Fruit fly (Drosophila melanogaster) whole organism, prepupa: Measurements from ENCODE around the gene CG10038.

ENCODE experiments used
- Hr38 ChIP-seq: sonication (Bioruptor generic); optimal IDR thresholded peaks from 2 replicates; lab custom pipeline; 2016; ENCODE audit warnings: missing biosample characterization, missing genetic modification characterization
- vri ChIP-seq: fragments of 200-800 bp; sonication (Bioruptor generic); optimal IDR thresholded peaks from 3 replicates; lab custom pipeline; 2016; ENCODE audit warnings: missing biosample characterization, mild to moderate bottlenecking, missing genetic modification characterization

- TF ChIP-seq Hr38 (no peak), vri (GFP tag; lab: Kevin White, UChicago) (no peak)
These were observed 20.2 kb upstream of the CG10038 start for dm6 chr3R:12370643-12370995.
